Fruit fly (Drosophila melanogaster) whole organism, embryonic: ENCODE data around the gene CG42726.

Experiments used
- ATbp ChIP-seq: fragments of 200-800 bp; sonication (Bioruptor generic); optimal IDR thresholded peaks from 2 replicates; lab custom pipeline; 2017; ENCODE audit warnings: missing biosample characterization, mild to moderate bottlenecking, missing genetic modification characterization, missing genetic modification reagents
- BEAF-32 ChIP-seq: fragments of 200-800 bp; sonication (Bioruptor generic); optimal IDR thresholded peaks from 3 replicates; lab custom pipeline; 2017; ENCODE audit warnings: missing biosample characterization, missing genetic modification characterization, mild to moderate bottlenecking, moderate library complexity, missing genetic modification reagents
- Blimp-1 ChIP-seq: fragments of 200-800 bp; sonication (Bioruptor generic); optimal IDR thresholded peaks from 3 replicates; lab custom pipeline; 2018; ENCODE audit warnings: missing biosample characterization, missing genetic modification characterization, mild to moderate bottlenecking, moderate library complexity, missing genetic modification reagents
- CG10267 ChIP-seq: fragments of 200-800 bp; sonication (Bioruptor generic); optimal IDR thresholded peaks from 2 replicates; lab custom pipeline; 2018; ENCODE audit warnings: missing biosample characterization, mild to moderate bottlenecking, missing genetic modification characterization, moderate library complexity
- CG10959 ChIP-seq: fragments of 200-800 bp; sonication (Bioruptor generic); IDR thresholded peaks from 2 replicates; pipeline ENCODE4 v1.3.6; 2022; ENCODE audit warnings: missing biosample characterization, missing genetic modification characterization
- CG11504 ChIP-seq: fragments of 200-800 bp; sonication (Bioruptor generic); optimal IDR thresholded peaks from 3 replicates; lab custom pipeline; 2019; ENCODE audit warnings: missing biosample characterization, mild to moderate bottlenecking, missing genetic modification characterization, moderate library complexity
- CG15269 ChIP-seq: fragments of 200-800 bp; sonication (Bioruptor generic); optimal IDR thresholded peaks from 2 replicates; lab custom pipeline; 2018; ENCODE audit warnings: missing biosample characterization, mild to moderate bottlenecking, missing genetic modification characterization, moderate library complexity
- CG15514 ChIP-seq: fragments of 200-800 bp; sonication (Bioruptor generic); optimal IDR thresholded peaks from 3 replicates; lab custom pipeline; 2017; ENCODE audit warnings: missing biosample characterization, missing genetic modification characterization, mild to moderate bottlenecking, moderate library complexity, missing genetic modification reagents
- CG17802 ChIP-seq: fragments of 200-800 bp; sonication (Bioruptor generic); optimal IDR thresholded peaks from 2 replicates; lab custom pipeline; 2018; ENCODE audit warnings: missing biosample characterization, mild to moderate bottlenecking, missing genetic modification characterization, moderate library complexity
- CG1792 ChIP-seq: fragments of 200-800 bp; sonication (Bioruptor generic); optimal IDR thresholded peaks from 2 replicates; lab custom pipeline; 2016; ENCODE audit warnings: missing biosample characterization, missing genetic modification characterization
- CG2712 ChIP-seq: fragments of 200-800 bp; optimal IDR thresholded peaks from 3 replicates; lab custom pipeline; 2019; ENCODE audit warnings: missing biosample characterization, mild to moderate bottlenecking, missing genetic modification characterization, moderate library complexity
- CG2889 ChIP-seq: fragments of 200-800 bp; sonication (Bioruptor generic); IDR thresholded peaks from 3 replicates; pipeline ENCODE4 v1.3.6; 2022; ENCODE audit warnings: missing biosample characterization, missing genetic modification characterization
- CG30431 ChIP-seq: fragments of 200-800 bp; sonication (Bioruptor generic); optimal IDR thresholded peaks from 2 replicates; lab custom pipeline; 2017; ENCODE audit warnings: missing biosample characterization, missing genetic modification characterization
- CG4424 ChIP-seq: fragments of 200-800 bp; sonication (Bioruptor generic); optimal IDR thresholded peaks from 3 replicates; lab custom pipeline; 2016; ENCODE audit warnings: missing biosample characterization, missing genetic modification characterization
- CG6689 ChIP-seq: fragments of 200-800 bp; sonication (Bioruptor generic); IDR thresholded peaks from 2 replicates; pipeline ENCODE4 v1.3.6; 2022; ENCODE audit warnings: missing biosample characterization, missing genetic modification characterization
- CG6854 ChIP-seq: fragments of 200-800 bp; sonication (Bioruptor generic); optimal IDR thresholded peaks from 3 replicates; lab custom pipeline; 2017; ENCODE audit warnings: missing biosample characterization, mild to moderate bottlenecking, missing genetic modification characterization
- CG7357 ChIP-seq: fragments of 200-800 bp; sonication (Bioruptor generic); IDR thresholded peaks from 3 replicates; pipeline ENCODE4 v1.3.6; 2022; ENCODE audit warnings: missing biosample characterization, missing genetic modification characterization
- CG9609 ChIP-seq: fragments of 200-800 bp; sonication (Bioruptor generic); optimal IDR thresholded peaks from 3 replicates; lab custom pipeline; 2016; ENCODE audit warnings: missing biosample characterization, missing genetic modification characterization
- CG9876 ChIP-seq: fragments of 200-800 bp; sonication (Bioruptor generic); optimal IDR thresholded peaks from 2 replicates; lab custom pipeline; 2016; ENCODE audit warnings: missing biosample characterization, missing genetic modification characterization
- Camta ChIP-seq: fragments of 200-800 bp; sonication (Bioruptor generic); optimal IDR thresholded peaks from 2 replicates; lab custom pipeline; 2016; ENCODE audit warnings: missing biosample characterization, missing genetic modification characterization
- Doc2 ChIP-seq: fragments of 200-800 bp; sonication (Bioruptor generic); IDR thresholded peaks from 2 replicates; pipeline ENCODE4 v1.3.6; 2022; ENCODE audit warnings: missing biosample characterization, missing genetic modification characterization
- Gug ChIP-seq: fragments of 200-800 bp; sonication (Bioruptor generic); IDR thresholded peaks from 4 replicates; pipeline ENCODE4 v1.3.6; 2022; ENCODE audit warnings: missing biosample characterization, missing genetic modification characterization
- Hmr ChIP-seq: fragments of 200-800 bp; sonication (Bioruptor generic); optimal IDR thresholded peaks from 3 replicates; lab custom pipeline; 2017; ENCODE audit warnings: mild to moderate bottlenecking, missing biosample characterization, missing genetic modification reagents, missing genetic modification characterization
- Jarid2 ChIP-seq: fragments of 200-800 bp; sonication (Bioruptor generic); optimal IDR thresholded peaks from 3 replicates; lab custom pipeline; 2017; ENCODE audit warnings: mild to moderate bottlenecking, missing biosample characterization, missing genetic modification reagents, missing genetic modification characterization
- Mes4 ChIP-seq: fragments of 200-800 bp; sonication (Bioruptor generic); optimal IDR thresholded peaks from 2 replicates; lab custom pipeline; 2016; ENCODE audit warnings: missing biosample characterization, missing genetic modification characterization
- NC2α ChIP-seq: fragments of 200-800 bp; sonication (Bioruptor generic); optimal IDR thresholded peaks from 2 replicates; lab custom pipeline; 2016; ENCODE audit warnings: missing biosample characterization, missing genetic modification characterization
- NK7.1 ChIP-seq: fragments of 200-800 bp; sonication (Bioruptor generic); optimal IDR thresholded peaks from 3 replicates; lab custom pipeline; 2016; ENCODE audit warnings: missing biosample characterization, missing genetic modification characterization
- Nf-YB ChIP-seq: fragments of 200-800 bp; sonication (Bioruptor generic); optimal IDR thresholded peaks from 3 replicates; lab custom pipeline; 2019; ENCODE audit warnings: missing biosample characterization, mild to moderate bottlenecking, missing genetic modification characterization, moderate library complexity
- Ssrp ChIP-seq: fragments of 200-800 bp; sonication (Bioruptor generic); optimal IDR thresholded peaks from 2 replicates; lab custom pipeline; 2018; ENCODE audit warnings: missing biosample characterization, mild to moderate bottlenecking, missing genetic modification characterization, moderate library complexity
- Tbp ChIP-seq: fragments of >200 bp; optimal IDR thresholded peaks from 2 replicates; lab custom pipeline; 2018; ENCODE audit warnings: missing biosample characterization, missing genetic modification characterization
- amos ChIP-seq: fragments of 200-800 bp; sonication (Bioruptor generic); IDR thresholded peaks from 2 replicates; pipeline ENCODE4 v1.3.6; 2022; ENCODE audit warnings: missing biosample characterization, missing genetic modification characterization; ENCODE audit not compliant: partially characterized antibody
- bowl ChIP-seq: fragments of 200-800 bp; sonication (Bioruptor generic); IDR thresholded peaks from 2 replicates; pipeline ENCODE4 v1.3.6; 2022; ENCODE audit warnings: missing biosample characterization, missing genetic modification characterization
- bsh ChIP-seq, 2 experiments: fragments of 200-800 bp; sonication (Bioruptor generic); optimal IDR thresholded peaks; 2 replicates each; lab custom pipeline; 2017 to 2018; ENCODE audit warnings: mild to moderate bottlenecking in 2 of 2, missing biosample characterization in 2 of 2, missing genetic modification characterization in 2 of 2, moderate library complexity in 1 of 2
- cato ChIP-seq: fragments of 200-800 bp; sonication (Bioruptor generic); optimal IDR thresholded peaks from 2 replicates; lab custom pipeline; 2016; ENCODE audit warnings: missing biosample characterization, missing genetic modification characterization, borderline replicate concordance
- disco-r ChIP-seq: fragments of 200-800 bp; sonication (Bioruptor generic); optimal IDR thresholded peaks from 2 replicates; lab custom pipeline; 2016; ENCODE audit warnings: missing biosample characterization, missing genetic modification characterization
- dpn ChIP-seq, 2 experiments: fragments of 200-800 bp; sonication (Bioruptor generic); optimal IDR thresholded peaks; 3 replicates each; lab custom pipeline; 2016; ENCODE audit warnings: missing biosample characterization in 2 of 2, missing genetic modification characterization in 2 of 2
- dysf ChIP-seq: fragments of 200-800 bp; sonication (Bioruptor generic); IDR thresholded peaks from 3 replicates; pipeline ENCODE4 v1.3.6; 2022; ENCODE audit warnings: missing biosample characterization, missing genetic modification characterization
- eve ChIP-seq, 2 experiments: fragments of >200 bp; optimal IDR thresholded peaks; 2 replicates each; lab custom pipeline; 2017; ENCODE audit warnings: missing biosample characterization in 2 of 2, missing genetic modification characterization in 2 of 2
- exex ChIP-seq: fragments of 200-800 bp; sonication (Bioruptor generic); optimal IDR thresholded peaks from 4 replicates; lab custom pipeline; 2018; ENCODE audit warnings: missing biosample characterization, mild to moderate bottlenecking, missing genetic modification characterization, moderate library complexity
- fd64A ChIP-seq: fragments of 200-800 bp; sonication (Bioruptor generic); optimal IDR thresholded peaks from 3 replicates; lab custom pipeline; 2018; ENCODE audit warnings: missing biosample characterization, mild to moderate bottlenecking, missing genetic modification characterization
- pum ChIP-seq: fragments of 200-800 bp; sonication (Bioruptor generic); optimal IDR thresholded peaks from 2 replicates; lab custom pipeline; 2016; ENCODE audit warnings: missing biosample characterization, missing genetic modification characterization
- salm ChIP-seq: fragments of 200-800 bp; sonication (Bioruptor generic); optimal IDR thresholded peaks from 2 replicates; lab custom pipeline; 2018; ENCODE audit warnings: missing biosample characterization, mild to moderate bottlenecking, missing genetic modification characterization
- sim ChIP-seq: fragments of 200-800 bp; sonication (Bioruptor generic); IDR thresholded peaks from 2 replicates; pipeline ENCODE4 v1.3.6; 2022; ENCODE audit warnings: missing biosample characterization, missing genetic modification characterization
- slp2 ChIP-seq: fragments of 200-800 bp; sonication (Bioruptor generic); optimal IDR thresholded peaks from 2 replicates; lab custom pipeline; 2016; ENCODE audit warnings: missing biosample characterization, missing genetic modification characterization
- tgo ChIP-seq: fragments of 200-800 bp; sonication (Bioruptor generic); IDR thresholded peaks from 3 replicates; pipeline ENCODE4 v1.3.6; 2022; ENCODE audit warnings: missing biosample characterization, missing genetic modification characterization
- trem ChIP-seq: fragments of 200-800 bp; optimal IDR thresholded peaks from 3 replicates; lab custom pipeline; 2019; ENCODE audit warnings: missing biosample characterization, mild to moderate bottlenecking, missing genetic modification characterization, moderate library complexity
- twi ChIP-seq: fragments of 200-800 bp; optimal IDR thresholded peaks from 2 replicates; lab custom pipeline; 2019; ENCODE audit warnings: missing biosample characterization, mild to moderate bottlenecking, missing genetic modification characterization, moderate library complexity
- wek ChIP-seq: fragments of 200-800 bp; sonication (Bioruptor generic); optimal IDR thresholded peaks from 3 replicates; lab custom pipeline; 2018; ENCODE audit warnings: missing biosample characterization, mild to moderate bottlenecking, missing genetic modification characterization, moderate library complexity
- zfh2 ChIP-seq: fragments of 200-800 bp; sonication (Bioruptor generic); optimal IDR thresholded peaks from 2 replicates; lab custom pipeline; 2016; ENCODE audit warnings: missing biosample characterization, missing genetic modification characterization

CG42726 gene

DNA sequence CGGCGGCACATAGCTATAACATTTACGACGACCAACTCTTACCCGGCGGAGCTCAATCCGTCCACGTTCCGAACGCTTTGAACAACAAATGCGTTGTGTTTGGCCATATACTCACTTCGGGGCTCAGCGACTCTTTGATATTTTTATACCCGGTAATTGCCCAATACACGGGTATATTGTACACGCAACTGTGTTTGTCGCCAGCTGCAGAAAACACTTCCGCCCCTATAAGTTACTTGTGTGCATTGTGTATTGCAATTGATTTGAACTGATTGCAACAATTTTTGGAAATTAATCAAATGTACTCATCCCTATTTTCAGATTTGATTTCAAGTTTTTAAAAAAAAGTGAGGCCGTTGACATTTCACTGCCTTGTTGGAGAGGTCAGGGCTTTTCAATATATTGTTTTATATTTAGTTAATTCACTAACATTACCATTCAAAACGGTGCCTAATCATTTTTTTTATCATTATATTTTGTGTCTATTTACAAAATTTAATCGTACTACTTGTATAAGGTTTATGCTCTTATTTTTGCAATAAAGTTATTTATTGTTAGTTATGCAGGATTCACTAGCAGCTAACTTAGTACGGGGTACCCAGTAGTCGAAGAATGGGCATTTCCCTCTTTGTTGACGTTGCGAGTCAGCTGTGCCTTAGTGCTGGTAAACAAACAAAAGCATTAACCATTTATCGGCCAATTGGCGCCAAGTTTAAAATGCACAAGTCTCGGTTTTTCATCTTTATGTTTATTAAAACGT lies 4.7 kb upstream of the CG42726 start, which contains the start of gene Nagk (continued):
- no peak for TF ChIP-seq fd64A (GFP tag; lab: Kevin White, UChicago)
- TF ChIP-seq CG1792 (GFP tag; lab: Kevin White, UChicago), result peak; percentile 37
- TF ChIP-seq eve (GFP tag; optimal IDR thresholded peaks at IDR 0.05; lab: Kevin White, UChicago), result no peak
- TF ChIP-seq Hmr (GFP tag; lab: Kevin White, UChicago), result peak; percentile 68
- TF ChIP-seq Camta (GFP tag; lab: Kevin White, UChicago), result peak; percentile 40
- peak; percentile 59 for TF ChIP-seq CG2712
- no peak for TF ChIP-seq twi (tag; lab: Kevin White, UChicago)
- TF ChIP-seq tgo (GFP tag; lab: Robert Waterston, UW), result no peak
- peak; percentile 46 for TF ChIP-seq Nf-YB (GFP tag; lab: Kevin White, UChicago)
- TF ChIP-seq dysf (GFP tag; lab: Robert Waterston, UW), result peak; percentile 34; the same call in 2 of the 3 replicates
- no peak for TF ChIP-seq bowl
- TF ChIP-seq CG6854 (GFP tag; lab: Kevin White, UChicago), result peak; percentile 45
- peak; percentile 31 for TF ChIP-seq Mes4
- peak; percentile 13 for TF ChIP-seq wek (GFP tag; lab: Kevin White, UChicago)
- no peak for TF ChIP-seq ATbp
- peak; percentile 64 for TF ChIP-seq zfh2 (GFP tag; lab: Kevin White, UChicago)
- TF ChIP-seq salm (tag; lab: Kevin White, UChicago), result peak; percentile 39
- peak; percentile 24 to 41 for TF ChIP-seq bsh (GFP tag; optimal IDR thresholded peaks at IDR 0.05; lab: Kevin White, UChicago)
- peak; percentile 7 for TF ChIP-seq CG17802 (tag; lab: Kevin White, UChicago)
- peak; percentile 14 for TF ChIP-seq BEAF-32 (GFP tag; lab: Kevin White, UChicago)
- TF ChIP-seq CG10959 (GFP tag; lab: Robert Waterston, UW), result no peak
- peak; percentile 59; the same call in 2 of the 4 replicates for TF ChIP-seq Gug (GFP tag; lab: Robert Waterston, UW)
- TF ChIP-seq disco-r, result peak; percentile 11
- no peak for TF ChIP-seq sim
- peak; percentile 47 for TF ChIP-seq exex
- peak; percentile 42 for TF ChIP-seq pum (GFP tag; lab: Kevin White, UChicago)
- TF ChIP-seq CG15514 (GFP tag; lab: Kevin White, UChicago), result peak; percentile 27
- TF ChIP-seq Doc2 (GFP tag; lab: Robert Waterston, UW), result no peak
- TF ChIP-seq CG9876 (GFP tag; lab: Kevin White, UChicago), result no peak
- TF ChIP-seq CG11504 (tag; lab: Kevin White, UChicago), result peak; percentile 76
- TF ChIP-seq CG6689 (GFP tag; lab: Robert Waterston, UW), result peak; percentile 45; the same call in 1 of the 2 replicates
- TF ChIP-seq CG15269 (tag; lab: Kevin White, UChicago), result peak; percentile 60
- TF ChIP-seq NC2α (GFP tag; lab: Kevin White, UChicago), result no peak
- TF ChIP-seq Blimp-1, result peak; percentile 28
- TF ChIP-seq slp2 (GFP tag; lab: Kevin White, UChicago), result peak; percentile 46
- TF ChIP-seq CG10267 (tag; lab: Kevin White, UChicago), result peak; percentile 79
- peak; percentile 40; the same call in 1 of the 2 replicates for TF ChIP-seq amos (GFP tag; lab: Robert Waterston, UW)
- TF ChIP-seq Tbp, result no peak
- TF ChIP-seq NK7.1 (GFP tag; lab: Kevin White, UChicago), result peak; percentile 20
- TF ChIP-seq CG2889 (GFP tag; lab: Robert Waterston, UW), result no peak
- TF ChIP-seq trem, result peak; percentile 14
- TF ChIP-seq Ssrp (tag; lab: Kevin White, UChicago), result peak; percentile 49
- TF ChIP-seq CG30431 (GFP tag; lab: Kevin White, UChicago), result peak; percentile 1
- no peak for TF ChIP-seq CG7357 (GFP tag; lab: Robert Waterston, UW)
- TF ChIP-seq dpn (GFP tag; optimal IDR thresholded peaks at IDR 0.05; lab: Kevin White, UChicago), result peak; percentile 46 to 68
- TF ChIP-seq CG4424 (GFP tag; lab: Kevin White, UChicago), result peak; percentile 71
- TF ChIP-seq CG9609 (GFP tag; lab: Kevin White, UChicago), result peak; percentile 25
- peak; percentile 41 for TF ChIP-seq cato (GFP tag; lab: Kevin White, UChicago)
- peak; percentile 59 for TF ChIP-seq Jarid2 (GFP tag; lab: Kevin White, UChicago)
